Fruit fly (Drosophila melanogaster): Measurements from ENCODE around the gene CG7631.
A peak's percentile ranks its signal among the peaks of the same experiment; 100 is the strongest.

CG7631 gene

dm6 chr2L:15629596-15630168 is 1.2 kb downstream of the CG7631 start, which contains the start of gene CG18480 (continued):
- TF ChIP-seq CG5953 (GFP tag; IDR thresholded peaks at IDR 0.05), result 0 out of 2 replicates have a peak, but pooled peaks have one; percentile 18
- no peak for TF ChIP-seq CG1832 (GFP tag; optimal IDR thresholded peaks at IDR 0.05)
- TF ChIP-seq prd (optimal IDR thresholded peaks at IDR 0.05), result no peak
- peak; percentile 32; the same call in 1 of the 3 replicates for TF ChIP-seq prd (GFP tag; IDR thresholded peaks at IDR 0.05)
- no peak for TF ChIP-seq CG15479 (GFP tag; optimal IDR thresholded peaks at IDR 0.05)
- TF ChIP-seq NFAT (GFP tag; IDR thresholded peaks at IDR 0.05), result peak; percentile 56
- TF ChIP-seq Fer2 (tag; optimal IDR thresholded peaks at IDR 0.05), result peak; percentile 35
- TF ChIP-seq CG17829 (tag; optimal IDR thresholded peaks at IDR 0.05), result no peak
- TF ChIP-seq CG10274 (GFP tag; optimal IDR thresholded peaks at IDR 0.05), result peak; percentile 94
- no peak for TF ChIP-seq CG6813 (GFP tag; optimal IDR thresholded peaks at IDR 0.05)
- TF ChIP-seq Fer3 (tag; optimal IDR thresholded peaks at IDR 0.05), result peak; percentile 42
- peak; percentile 55 for TF ChIP-seq Antp (GFP tag; optimal IDR thresholded peaks at IDR 0.05)
- 0 out of 2 replicates have a peak, but pooled peaks have one; percentile 32 for TF ChIP-seq CG14441 (GFP tag; IDR thresholded peaks at IDR 0.05)
- peak; percentile 72 for TF ChIP-seq mirr (GFP tag; optimal IDR thresholded peaks at IDR 0.05)
- TF ChIP-seq gsb-n (tag; optimal IDR thresholded peaks at IDR 0.05), result no peak
- TF ChIP-seq NC2α (GFP tag; optimal IDR thresholded peaks at IDR 0.05), result no peak
- TF ChIP-seq CG3726 (GFP tag; IDR thresholded peaks at IDR 0.05), result 0 out of 3 replicates have a peak, but pooled peaks have one; percentile 36
- 0 out of 3 replicates have a peak, but pooled peaks have one; percentile 52 for TF ChIP-seq Dbx (GFP tag; IDR thresholded peaks at IDR 0.05)
- no peak for TF ChIP-seq Hr78 (GFP tag; optimal IDR thresholded peaks at IDR 0.05)
- TF ChIP-seq Meics (GFP tag; optimal IDR thresholded peaks at IDR 0.05), result peak; percentile 59
- no peak for TF ChIP-seq so (GFP tag; IDR thresholded peaks at IDR 0.05)
- TF ChIP-seq Doc2 (GFP tag; IDR thresholded peaks at IDR 0.05), result no peak
- TF ChIP-seq CG17328 (GFP tag; IDR thresholded peaks at IDR 0.05), result no peak
- no peak for TF ChIP-seq Usf (GFP tag; optimal IDR thresholded peaks at IDR 0.05)
- no peak for TF ChIP-seq H15 (GFP tag; IDR thresholded peaks at IDR 0.05)
- 0 out of 2 replicates have a peak, but pooled peaks have one; percentile 5 for TF ChIP-seq Dref (GFP tag; IDR thresholded peaks at IDR 0.05)
- TF ChIP-seq hb (GFP tag; IDR thresholded peaks at IDR 0.05; ENCODE audit: partially characterized antibody), result no peak
- no peak for TF ChIP-seq luna (GFP tag; optimal IDR thresholded peaks at IDR 0.05)
- TF ChIP-seq lbe (GFP tag; optimal IDR thresholded peaks at IDR 0.05), result no peak
- peak; percentile 46 for TF ChIP-seq Chrac-16 (GFP tag; optimal IDR thresholded peaks at IDR 0.05)
- peak; percentile 65 for TF ChIP-seq CG7839 (tag; optimal IDR thresholded peaks at IDR 0.05)
- TF ChIP-seq Taf1 (GFP tag; IDR thresholded peaks at IDR 0.05), result peak; percentile 28; the same call in 1 of the 2 replicates
- TF ChIP-seq CHES-1-like (GFP tag; optimal IDR thresholded peaks at IDR 0.05), result peak; percentile 47
- peak; percentile 46 for TF ChIP-seq az2 (GFP tag; optimal IDR thresholded peaks at IDR 0.05)
- peak; percentile 0 for TF ChIP-seq org-1 (GFP tag; optimal IDR thresholded peaks at IDR 0.05)
- no peak for TF ChIP-seq CG4820 (GFP tag; optimal IDR thresholded peaks at IDR 0.05)
- no peak for TF ChIP-seq Scr (GFP tag; IDR thresholded peaks at IDR 0.05; ENCODE audit: partially characterized antibody)
- TF ChIP-seq CG12659 (GFP tag; optimal IDR thresholded peaks at IDR 0.05), result peak; percentile 37
- no peak for TF ChIP-seq Elba2 (GFP tag; optimal IDR thresholded peaks at IDR 0.05)
- TF ChIP-seq fd3F (GFP tag; optimal IDR thresholded peaks at IDR 0.05), result peak; percentile 18
- TF ChIP-seq Sox102F (GFP tag; optimal IDR thresholded peaks at IDR 0.05), result peak; percentile 30
- peak; percentile 27; the same call in 1 of the 3 replicates for TF ChIP-seq dysf (GFP tag; IDR thresholded peaks at IDR 0.05)
- TF ChIP-seq HLH54F (GFP tag; optimal IDR thresholded peaks at IDR 0.05), result peak; percentile 42
- no peak for TF ChIP-seq CG9609 (GFP tag; optimal IDR thresholded peaks at IDR 0.05)
- no peak for TF ChIP-seq CG10431 (GFP tag; optimal IDR thresholded peaks at IDR 0.05)
- peak; percentile 58 for TF ChIP-seq grn (GFP tag; optimal IDR thresholded peaks at IDR 0.05)
- TF ChIP-seq Myb (GFP tag; optimal IDR thresholded peaks at IDR 0.05), result peak; percentile 21
- TF ChIP-seq Atf-2 (GFP tag; optimal IDR thresholded peaks at IDR 0.05), result peak; percentile 20
- no peak for TF ChIP-seq pan (optimal IDR thresholded peaks at IDR 0.05)
- TF ChIP-seq pan (GFP tag; optimal IDR thresholded peaks at IDR 0.05 in 1 of 2, IDR thresholded peaks at IDR 0.05 in 1 of 2), result peak in 1 of 2 experiments; percentile 46
